Worm (Caenorhabditis elegans) whole organism, L3 larva: ENCODE data around the gene sdf-9.

Experiments
- ama-1 ChIP-seq: fragments of 150-350 bp; optimal IDR thresholded peaks from 2 replicates; lab custom pipeline; 2018
- ceh-16 ChIP-seq: sonication (generic microtip); optimal IDR thresholded peaks from 2 replicates; lab custom pipeline; 2017; ENCODE audit warnings: missing biosample characterization, missing genetic modification characterization
- ceh-28 ChIP-seq: fragments of 150-350 bp; optimal IDR thresholded peaks from 2 replicates; lab custom pipeline; 2014; ENCODE audit warnings: missing biosample characterization, missing genetic modification reagents, missing genetic modification characterization
- ceh-82 ChIP-seq: fragments of 150-350 bp; optimal IDR thresholded peaks from 2 replicates; lab custom pipeline; 2014; ENCODE audit warnings: missing biosample characterization, missing genetic modification characterization
- egl-27 ChIP-seq: sonication (generic microtip); optimal IDR thresholded peaks from 4 replicates; lab custom pipeline; 2017; ENCODE audit warnings: missing biosample characterization, missing genetic modification reagents, missing genetic modification characterization
- egl-5 ChIP-seq: fragments of 150-350 bp; optimal IDR thresholded peaks from 2 replicates; lab custom pipeline; 2017; ENCODE audit warnings: missing biosample characterization, missing genetic modification reagents, missing genetic modification characterization, inconsistent platforms
- elt-1 ChIP-seq: fragments of 150-350 bp; optimal IDR thresholded peaks from 2 replicates; lab custom pipeline; 2014; ENCODE audit warnings: missing biosample characterization, missing genetic modification characterization
- elt-2 ChIP-seq: sonication (generic microtip); optimal IDR thresholded peaks from 2 replicates; lab custom pipeline; 2016; ENCODE audit warnings: missing genetic modification reagents, mild to moderate bottlenecking, missing genetic modification characterization, missing compliant biosample characterization
- elt-3 ChIP-seq, 3 experiments: fragments of 150-350 bp in 1 of 3; sonication (generic microtip) in 2 of 3; optimal IDR thresholded peaks; 2 replicates in 2 of 3; 4 replicates in 1 of 3; lab custom pipeline; 2014 to 2017; ENCODE audit warnings: missing biosample characterization in 3 of 3, missing genetic modification characterization in 3 of 3
- fkh-10 ChIP-seq: sonication (generic microtip); optimal IDR thresholded peaks from 2 replicates; lab custom pipeline; 2017; ENCODE audit warnings: missing biosample characterization, missing genetic modification reagents, missing genetic modification characterization
- fos-1 ChIP-seq: fragments of 150-350 bp; optimal IDR thresholded peaks from 2 replicates; lab custom pipeline; 2014; ENCODE audit warnings: missing biosample characterization, missing genetic modification characterization
- hmg-11 ChIP-seq: sonication (generic microtip); optimal IDR thresholded peaks from 2 replicates; lab custom pipeline; 2016; ENCODE audit warnings: missing genetic modification characterization, missing compliant biosample characterization
- jun-1 ChIP-seq: fragments of 150-350 bp; optimal IDR thresholded peaks from 2 replicates; lab custom pipeline; 2014; ENCODE audit warnings: missing biosample characterization, missing genetic modification reagents, missing genetic modification characterization
- lin-15B ChIP-seq: fragments of 150-350 bp; optimal IDR thresholded peaks from 2 replicates; lab custom pipeline; 2014; ENCODE audit warnings: missing biosample characterization, missing genetic modification characterization
- lin-39 ChIP-seq: fragments of 150-350 bp; optimal IDR thresholded peaks from 2 replicates; lab custom pipeline; 2018; ENCODE audit warnings: missing biosample characterization, missing genetic modification reagents, missing genetic modification characterization
- lsy-12 ChIP-seq: sonication (generic microtip); optimal IDR thresholded peaks from 2 replicates; lab custom pipeline; 2016; ENCODE audit warnings: mild to moderate bottlenecking, missing genetic modification characterization, missing compliant biosample characterization
- mdl-1 ChIP-seq: fragments of 150-350 bp; optimal IDR thresholded peaks from 2 replicates; lab custom pipeline; 2014; ENCODE audit warnings: missing biosample characterization, missing genetic modification characterization
- nfya-1 ChIP-seq: sonication (generic microtip); optimal IDR thresholded peaks from 2 replicates; lab custom pipeline; 2017; ENCODE audit warnings: missing genetic modification characterization, mild to moderate bottlenecking, missing compliant biosample characterization, antibody characterized with exemption, moderate library complexity; ENCODE audit not compliant: insufficient read depth
- nhr-11 ChIP-seq: fragments of 150-350 bp; optimal IDR thresholded peaks from 2 replicates; lab custom pipeline; 2014; ENCODE audit warnings: missing biosample characterization, missing genetic modification characterization
- nhr-12 ChIP-seq: fragments of 150-350 bp; optimal IDR thresholded peaks from 2 replicates; lab custom pipeline; 2014; ENCODE audit warnings: missing biosample characterization, missing genetic modification characterization
- nhr-23 ChIP-seq: fragments of 150-350 bp; optimal IDR thresholded peaks from 2 replicates; lab custom pipeline; 2014; ENCODE audit warnings: missing biosample characterization, missing genetic modification reagents, missing genetic modification characterization
- nhr-237 ChIP-seq: fragments of 150-350 bp; optimal IDR thresholded peaks from 2 replicates; lab custom pipeline; 2014; ENCODE audit warnings: missing biosample characterization, missing genetic modification characterization
- nhr-25 ChIP-seq: sonication (generic microtip); optimal IDR thresholded peaks from 2 replicates; lab custom pipeline; 2017; ENCODE audit warnings: missing biosample characterization, missing genetic modification characterization
- nhr-67 ChIP-seq: fragments of 150-350 bp; optimal IDR thresholded peaks from 2 replicates; lab custom pipeline; 2014; ENCODE audit warnings: missing biosample characterization, missing genetic modification characterization
- nhr-76 ChIP-seq: fragments of 150-350 bp; sonication (generic microtip); optimal IDR thresholded peaks from 5 replicates; lab custom pipeline; 2014; ENCODE audit warnings: missing biosample characterization, missing genetic modification characterization
- nhr-77 ChIP-seq: fragments of 150-350 bp; optimal IDR thresholded peaks from 2 replicates; lab custom pipeline; 2014; ENCODE audit warnings: missing biosample characterization, missing genetic modification characterization
- pha-4 ChIP-seq: fragments of 150-350 bp; optimal IDR thresholded peaks from 2 replicates; lab custom pipeline; 2014; ENCODE audit warnings: missing biosample characterization, missing genetic modification reagents, missing genetic modification characterization
- pqm-1 ChIP-seq: fragments of 150-350 bp; optimal IDR thresholded peaks from 2 replicates; lab custom pipeline; 2017; ENCODE audit warnings: missing biosample characterization, missing genetic modification characterization, inconsistent platforms
- sea-2 ChIP-seq: fragments of 150-350 bp; sonication (generic microtip); optimal IDR thresholded peaks from 4 replicates; lab custom pipeline; 2014; ENCODE audit warnings: missing biosample characterization, missing genetic modification reagents, missing genetic modification characterization
- skn-1 ChIP-seq: fragments of 150-350 bp; optimal IDR thresholded peaks from 2 replicates; lab custom pipeline; 2014; ENCODE audit warnings: missing biosample characterization, missing genetic modification characterization
- snpc-4 ChIP-seq: fragments of 150-350 bp; optimal IDR thresholded peaks from 2 replicates; lab custom pipeline; 2014; ENCODE audit warnings: missing biosample characterization, missing genetic modification characterization
- tbx-2 ChIP-seq: sonication (generic microtip); optimal IDR thresholded peaks from 2 replicates; lab custom pipeline; 2016; ENCODE audit warnings: mild to moderate bottlenecking, missing genetic modification characterization, missing compliant biosample characterization
- unc-39 ChIP-seq: sonication (generic microtip); optimal IDR thresholded peaks from 4 replicates; lab custom pipeline; 2017; ENCODE audit warnings: missing biosample characterization, missing genetic modification characterization
- unc-62 ChIP-seq: fragments of 150-350 bp; sonication (generic microtip); optimal IDR thresholded peaks from 4 replicates; lab custom pipeline; 2014; ENCODE audit warnings: missing biosample characterization, missing genetic modification reagents, missing genetic modification characterization
- zag-1 ChIP-seq: fragments of 150-350 bp; optimal IDR thresholded peaks from 2 replicates; lab custom pipeline; 2014; ENCODE audit warnings: missing biosample characterization, missing genetic modification characterization
- ztf-11 ChIP-seq: fragments of 150-350 bp; optimal IDR thresholded peaks from 2 replicates; lab custom pipeline; 2014; ENCODE audit warnings: missing biosample characterization, missing genetic modification characterization
- ztf-4 ChIP-seq: fragments of 150-350 bp; optimal IDR thresholded peaks from 2 replicates; lab custom pipeline; 2014; ENCODE audit warnings: missing biosample characterization, missing genetic modification characterization

Gene sdf-9

ce11 chrV:20828820-20829219 is 30.8 kb downstream of the sdf-9 start, which contains the start of gene sbt-1:
Gene sbt-1, minus strand, starts transcription at chrV:20828881.
- TF ChIP-seq fos-1 (tag; lab: Kevin White, UChicago): no peak
- no peak for TF ChIP-seq snpc-4 (tag; lab: Kevin White, UChicago)
- no peak for TF ChIP-seq lsy-12
- TF ChIP-seq skn-1 (tag; lab: Kevin White, UChicago): no peak
- TF ChIP-seq tbx-2: peak; percentile 35
- TF ChIP-seq ztf-11 (tag; lab: Kevin White, UChicago): no peak
- no peak for TF ChIP-seq ama-1 (lab: Kevin White, UChicago)
- no peak for TF ChIP-seq egl-27 (tag; lab: Kevin White, UChicago)
- TF ChIP-seq nhr-12 (tag; lab: Kevin White, UChicago): no peak
- no peak for TF ChIP-seq zag-1
- TF ChIP-seq elt-1: peak; percentile 45
- peak; percentile 37 for TF ChIP-seq nhr-11 (tag; lab: Kevin White, UChicago)
- peak; percentile 83 for TF ChIP-seq nfya-1
- TF ChIP-seq sea-2 (GFP tag; lab: Kevin White, UChicago): peak; percentile 55
- TF ChIP-seq nhr-23 (tag; lab: Kevin White, UChicago): no peak
- TF ChIP-seq ceh-28 (tag; lab: Kevin White, UChicago): peak; percentile 12
- TF ChIP-seq nhr-77: no peak
- peak; percentile 57 for TF ChIP-seq mdl-1 (tag; lab: Kevin White, UChicago)
- peak; percentile 77 for TF ChIP-seq lin-39 (tag; lab: Kevin White, UChicago)
- TF ChIP-seq ceh-16: no peak
- TF ChIP-seq hmg-11 (tag; lab: Kevin White, UChicago): peak; percentile 59
- no peak for TF ChIP-seq elt-3 (tag; optimal IDR thresholded peaks at IDR 0.05; lab: Kevin White, UChicago)
- peak; percentile 34 for TF ChIP-seq lin-15B (tag; lab: Kevin White, UChicago)
- no peak for TF ChIP-seq jun-1 (tag; lab: Kevin White, UChicago)
- peak; percentile 65 for TF ChIP-seq pqm-1 (tag; lab: Kevin White, UChicago)
- no peak for TF ChIP-seq egl-5 (tag; lab: Kevin White, UChicago)

- TF ChIP-seq ceh-82 (tag; lab: Kevin White, UChicago) (no peak), pha-4 (tag; lab: Kevin White, UChicago) (no peak), fkh-10 (GFP tag; lab: Kevin White, UChicago) (no peak), egl-27 (tag; lab: Kevin White, UChicago) (no peak), elt-2 (no peak), nhr-25 (no peak), tbx-2 (no peak), hmg-11 (tag; lab: Kevin White, UChicago) (no peak), nhr-76 (tag; lab: Kevin White, UChicago) (no peak), nhr-77 (no peak), snpc-4 (tag; lab: Kevin White, UChicago) (no peak), ztf-4 (tag; lab: Kevin White, UChicago) (no peak)
Measured at ce11 chrV:20829511-20829910, 31.5 kb downstream of the sdf-9 start, which contains the start of gene num-1. Gene num-1, plus strand, starts transcription at chrV:20829811.

ce11 chrV:20830409-20830808 is 32.4 kb downstream of the sdf-9 start:
- no peak for TF ChIP-seq hmg-11 (tag; lab: Kevin White, UChicago)
- no peak for TF ChIP-seq skn-1 (tag; lab: Kevin White, UChicago)
- TF ChIP-seq nhr-25: no peak
- no peak for TF ChIP-seq fos-1 (tag; lab: Kevin White, UChicago)
- TF ChIP-seq ama-1 (lab: Kevin White, UChicago): no peak
- TF ChIP-seq elt-1: no peak
- TF ChIP-seq unc-62: no peak
- TF ChIP-seq fkh-10 (GFP tag; lab: Kevin White, UChicago): no peak
- TF ChIP-seq zag-1: no peak

- TF ChIP-seq egl-5 (tag; lab: Kevin White, UChicago): no peak
- no peak for TF ChIP-seq elt-1
- no peak for TF ChIP-seq nhr-237 (tag; lab: Kevin White, UChicago)
- TF ChIP-seq ama-1 (lab: Kevin White, UChicago): no peak
- peak; percentile 2 for TF ChIP-seq jun-1 (tag; lab: Kevin White, UChicago)
- no peak for TF ChIP-seq nhr-12 (tag; lab: Kevin White, UChicago)
- TF ChIP-seq pqm-1 (tag; lab: Kevin White, UChicago): peak; percentile 75
- no peak for TF ChIP-seq nhr-25
- no peak for TF ChIP-seq unc-39
- TF ChIP-seq pha-4 (tag; lab: Kevin White, UChicago): peak; percentile 83
- TF ChIP-seq zag-1: no peak
- TF ChIP-seq snpc-4 (tag; lab: Kevin White, UChicago): no peak
- no peak for TF ChIP-seq nhr-67 (tag; lab: Kevin White, UChicago)
- TF ChIP-seq elt-2: peak; percentile 74
Measured at ce11 chrV:20831867-20832266, 33.8 kb downstream of the sdf-9 start.
